Worm (Caenorhabditis elegans) whole organism, young adult: ENCODE data around the gene cpb-2.
A peak's percentile ranks its signal among the peaks of the same experiment; 100 is the strongest.

ENCODE experiments used
- D2030.7 ChIP-seq: fragments of 200-800 bp; sonication (Bioruptor generic); IDR thresholded peaks from 2 replicates; pipeline ENCODE4 v1.3.6; 2022; ENCODE audit warnings: missing genetic modification reagents, missing genetic modification characterization, missing compliant biosample characterization
- F10E7.11 ChIP-seq: sonication (generic microtip); optimal IDR thresholded peaks from 2 replicates; lab custom pipeline; 2017; ENCODE audit warnings: mild to moderate bottlenecking, missing genetic modification characterization, moderate library complexity, missing compliant biosample characterization
- F23B12.7 ChIP-seq: sonication (generic microtip); optimal IDR thresholded peaks from 2 replicates; lab custom pipeline; 2017; ENCODE audit warnings: missing genetic modification characterization, mild to moderate bottlenecking, missing compliant biosample characterization, antibody characterized with exemption, moderate library complexity; ENCODE audit not compliant: insufficient read depth
- F33H1.4 ChIP-seq: fragments of 200-800 bp; sonication (Bioruptor generic); IDR thresholded peaks from 2 replicates; pipeline ENCODE4 v1.3.6; 2022; ENCODE audit warnings: missing genetic modification reagents, missing genetic modification characterization, missing compliant biosample characterization
- F39B2.1 ChIP-seq: fragments of 200-800 bp; sonication (Bioruptor generic); IDR thresholded peaks from 2 replicates; pipeline ENCODE4 v1.3.6; 2022; ENCODE audit warnings: missing genetic modification reagents, missing genetic modification characterization, missing compliant biosample characterization
- Y56A3A.18 ChIP-seq: fragments of 200-800 bp; sonication (Bioruptor generic); IDR thresholded peaks from 2 replicates; pipeline ENCODE4 v1.3.6; 2022; ENCODE audit warnings: missing genetic modification reagents, missing genetic modification characterization, missing compliant biosample characterization
- Y95B8A.8 ChIP-seq: fragments of 200-800 bp; sonication (Bioruptor generic); IDR thresholded peaks from 2 replicates; pipeline ENCODE4 v1.3.6; 2022; ENCODE audit warnings: missing genetic modification reagents, missing genetic modification characterization, missing compliant biosample characterization
- atf-7 ChIP-seq: sonication (generic microtip); optimal IDR thresholded peaks from 2 replicates; lab custom pipeline; 2017; ENCODE audit warnings: mild to moderate bottlenecking, missing genetic modification characterization, missing compliant biosample characterization
- attf-3 ChIP-seq: fragments of 200-800 bp; sonication (Bioruptor generic); conservative IDR thresholded peaks from 2 replicates; pipeline ENCODE4 v1.3.6; 2022; ENCODE audit warnings: missing genetic modification reagents, missing genetic modification characterization, missing compliant biosample characterization
- bed-2 ChIP-seq: fragments of 200-800 bp; sonication (Bioruptor generic); IDR thresholded peaks from 2 replicates; pipeline ENCODE4 v1.3.6; 2022; ENCODE audit warnings: missing genetic modification reagents, missing genetic modification characterization, missing compliant biosample characterization
- ceh-91 ChIP-seq: fragments of 200-800 bp; sonication (Bioruptor generic); IDR thresholded peaks from 2 replicates; pipeline ENCODE4 v1.3.6; 2022; ENCODE audit warnings: missing genetic modification reagents, missing genetic modification characterization, missing compliant biosample characterization
- dpff-1 ChIP-seq: sonication (generic microtip); optimal IDR thresholded peaks from 2 replicates; lab custom pipeline; 2017; ENCODE audit warnings: mild to moderate bottlenecking, missing genetic modification characterization, missing compliant biosample characterization
- dpl-1 ChIP-seq: fragments of 150-350 bp; optimal IDR thresholded peaks from 2 replicates; lab custom pipeline; 2014; ENCODE audit warnings: missing biosample characterization, missing genetic modification reagents, missing genetic modification characterization
- efl-1 ChIP-seq: fragments of 150-350 bp; optimal IDR thresholded peaks from 2 replicates; lab custom pipeline; 2014; ENCODE audit warnings: missing biosample characterization, missing genetic modification reagents, missing genetic modification characterization
- egrh-3 ChIP-seq: fragments of 200-800 bp; sonication (Bioruptor generic); IDR thresholded peaks from 2 replicates; pipeline ENCODE4 v1.3.6; 2022; ENCODE audit warnings: missing genetic modification reagents, missing genetic modification characterization, missing compliant biosample characterization
- hlh-12 ChIP-seq: sonication (generic microtip); optimal IDR thresholded peaks from 2 replicates; lab custom pipeline; 2016; ENCODE audit warnings: missing genetic modification characterization, missing compliant biosample characterization
- hrde-1 ChIP-seq: sonication (generic microtip); optimal IDR thresholded peaks from 2 replicates; lab custom pipeline; 2016; ENCODE audit warnings: missing genetic modification characterization, mild to moderate bottlenecking, missing compliant biosample characterization, moderate library complexity, missing genotype, missing genetic modification reagents, borderline replicate concordance
- lin-35 ChIP-seq, 3 experiments: fragments of 150-350 bp in 2 of 3; sonication (generic microtip) in 1 of 3; optimal IDR thresholded peaks; 2 replicates each; lab custom pipeline; 2014 to 2018; ENCODE audit warnings: missing biosample characterization in 3 of 3, missing genetic modification characterization in 3 of 3, missing genetic modification reagents in 3 of 3
- lin-54 ChIP-seq: fragments of 200-800 bp; sonication (Bioruptor generic); optimal IDR thresholded peaks from 2 replicates; lab custom pipeline; 2018; ENCODE audit warnings: mild to moderate bottlenecking, missing genetic modification characterization, missing compliant biosample characterization
- lsl-1 ChIP-seq: fragments of 200-800 bp; sonication (Bioruptor generic); optimal IDR thresholded peaks from 2 replicates; lab custom pipeline; 2018; ENCODE audit warnings: mild to moderate bottlenecking, missing genetic modification characterization, moderate library complexity, missing compliant biosample characterization
- lsy-27 ChIP-seq: sonication (generic microtip); optimal IDR thresholded peaks from 2 replicates; lab custom pipeline; 2017; ENCODE audit warnings: missing genetic modification characterization, mild to moderate bottlenecking, missing compliant biosample characterization, antibody characterized with exemption, missing genotype, borderline replicate concordance; ENCODE audit not compliant: insufficient read depth
- madf-3 ChIP-seq: fragments of 200-800 bp; sonication (Bioruptor generic); IDR thresholded peaks from 2 replicates; pipeline ENCODE4 v1.3.6; 2022; ENCODE audit warnings: missing genetic modification reagents, missing genetic modification characterization, missing compliant biosample characterization
- madf-6 ChIP-seq: fragments of 200-800 bp; sonication (Bioruptor generic); IDR thresholded peaks from 2 replicates; pipeline ENCODE4 v1.3.6; 2022; ENCODE audit warnings: missing genetic modification reagents, missing genetic modification characterization, missing compliant biosample characterization
- madf-8 ChIP-seq: fragments of 200-800 bp; sonication (Bioruptor generic); conservative IDR thresholded peaks from 2 replicates; pipeline ENCODE4 v1.3.6; 2022; ENCODE audit warnings: missing genetic modification reagents, missing genetic modification characterization, missing compliant biosample characterization
- mxl-1 ChIP-seq: sonication (generic microtip); optimal IDR thresholded peaks from 2 replicates; lab custom pipeline; 2016; ENCODE audit warnings: missing genetic modification characterization, missing compliant biosample characterization
- nfya-2 ChIP-seq: fragments of 200-800 bp; sonication (Bioruptor generic); IDR thresholded peaks from 2 replicates; pipeline ENCODE4 v1.3.6; 2022; ENCODE audit warnings: missing genetic modification reagents, missing genetic modification characterization, missing compliant biosample characterization
- nhr-90 ChIP-seq: sonication (generic microtip); optimal IDR thresholded peaks from 2 replicates; lab custom pipeline; 2016; ENCODE audit warnings: missing genotype, mild to moderate bottlenecking, missing genetic modification characterization, missing compliant biosample characterization
- pha-4 ChIP-seq: fragments of 150-350 bp; sonication (generic microtip); optimal IDR thresholded peaks from 2 replicates; lab custom pipeline; 2014; ENCODE audit warnings: missing biosample characterization, missing genetic modification reagents, missing genetic modification characterization
- repo-1 ChIP-seq: sonication (generic microtip); optimal IDR thresholded peaks from 2 replicates; lab custom pipeline; 2017; ENCODE audit warnings: mild to moderate bottlenecking, missing genetic modification characterization, missing compliant biosample characterization
- rpc-1 ChIP-seq, 2 experiments: fragments of 150-350 bp in 1 of 2; sonication (generic microtip) in 1 of 2; optimal IDR thresholded peaks; 2 replicates each; lab custom pipeline; 2014 to 2018; ENCODE audit warnings: missing biosample characterization in 1 of 2, missing genetic modification characterization in 1 of 2, missing genetic modification reagents in 1 of 2, missing genotype in 1 of 2
- sdz-38 ChIP-seq: sonication (generic microtip); optimal IDR thresholded peaks from 2 replicates; lab custom pipeline; 2016; ENCODE audit warnings: missing genotype, missing genetic modification characterization, missing compliant biosample characterization
- snpc-1.1 ChIP-seq: sonication (generic microtip); optimal IDR thresholded peaks from 2 replicates; lab custom pipeline; 2017; ENCODE audit warnings: missing genetic modification characterization, mild to moderate bottlenecking, missing compliant biosample characterization, antibody characterized with exemption, moderate library complexity, missing genotype, missing genetic modification reagents; ENCODE audit not compliant: insufficient read depth
- snpc-3.4 ChIP-seq: sonication (generic microtip); optimal IDR thresholded peaks from 2 replicates; lab custom pipeline; 2017; ENCODE audit warnings: missing genetic modification characterization, mild to moderate bottlenecking, missing compliant biosample characterization, antibody characterized with exemption, moderate library complexity, missing genotype, missing genetic modification reagents
- unc-130 ChIP-seq: sonication (generic microtip); optimal IDR thresholded peaks from 2 replicates; lab custom pipeline; 2016; ENCODE audit warnings: missing genetic modification reagents, missing genetic modification characterization, missing compliant biosample characterization
- xnd-1 ChIP-seq: sonication (generic microtip); optimal IDR thresholded peaks from 2 replicates; lab custom pipeline; 2016; ENCODE audit warnings: missing genotype, missing genetic modification reagents, missing genetic modification characterization, missing compliant biosample characterization
- ztf-25 ChIP-seq: fragments of 200-800 bp; sonication (Bioruptor generic); IDR thresholded peaks from 2 replicates; pipeline ENCODE4 v1.3.6; 2022; ENCODE audit warnings: missing genetic modification reagents, missing genetic modification characterization, missing compliant biosample characterization

cpb-2 gene

DNA sequence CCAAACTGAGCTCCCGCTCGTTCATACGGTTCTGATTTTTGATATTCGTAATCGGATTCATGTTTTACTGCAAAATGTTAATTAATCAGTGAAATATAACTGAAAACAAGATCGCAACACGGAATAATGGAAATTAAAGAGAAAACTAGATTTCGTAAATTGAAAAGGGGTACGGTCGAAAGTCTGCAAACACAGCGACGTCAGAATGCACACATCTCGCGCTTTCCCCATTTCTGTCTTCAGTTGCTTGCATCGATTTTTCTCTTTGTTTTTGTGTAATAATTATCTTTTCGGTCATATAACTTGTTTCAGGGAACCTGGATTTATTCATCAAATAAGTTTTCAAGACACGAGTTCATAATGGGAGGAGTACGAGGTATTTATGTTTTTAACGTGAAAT lies 4.3 kb downstream of the cpb-2 start, which contains the start of the genes rbmx-2 and C30B5.2 (continued):
- TF ChIP-seq nfya-2 (GFP tag; lab: Robert Waterston, UW) (no peak), lsy-27 (tag; lab: Kevin White, UChicago) (peak; percentile 7), hlh-12 (tag; lab: Kevin White, UChicago) (no peak), sdz-38 (tag; lab: Kevin White, UChicago) (no peak), F39B2.1 (GFP tag; lab: Robert Waterston, UW) (no peak), Y95B8A.8 (no peak), attf-3 (no peak), ceh-91 (GFP tag; lab: Robert Waterston, UW) (no peak), pha-4 (tag; lab: Kevin White, UChicago) (no peak), bed-2 (GFP tag; lab: Robert Waterston, UW) (no peak), egrh-3 (GFP tag; lab: Robert Waterston, UW) (no peak), nhr-90 (no peak), F10E7.11 (tag; lab: Kevin White, UChicago) (no peak), rpc-1 (optimal IDR thresholded peaks at IDR 0.05; lab: Kevin White, UChicago) (no peak), rpc-1 (tag; optimal IDR thresholded peaks at IDR 0.05; lab: Kevin White, UChicago) (no peak), atf-7 (tag; lab: Kevin White, UChicago) (no peak), dpff-1 (tag; lab: Kevin White, UChicago) (no peak), hrde-1 (tag; lab: Kevin White, UChicago) (no peak), mxl-1 (tag; lab: Kevin White, UChicago) (no peak), unc-130 (GFP tag; lab: Kevin White, UChicago) (no peak), ztf-25 (GFP tag; lab: Robert Waterston, UW) (no peak), snpc-1.1 (tag; lab: Kevin White, UChicago) (no peak), snpc-3.4 (tag; lab: Kevin White, UChicago) (peak; percentile 20)

DNA sequence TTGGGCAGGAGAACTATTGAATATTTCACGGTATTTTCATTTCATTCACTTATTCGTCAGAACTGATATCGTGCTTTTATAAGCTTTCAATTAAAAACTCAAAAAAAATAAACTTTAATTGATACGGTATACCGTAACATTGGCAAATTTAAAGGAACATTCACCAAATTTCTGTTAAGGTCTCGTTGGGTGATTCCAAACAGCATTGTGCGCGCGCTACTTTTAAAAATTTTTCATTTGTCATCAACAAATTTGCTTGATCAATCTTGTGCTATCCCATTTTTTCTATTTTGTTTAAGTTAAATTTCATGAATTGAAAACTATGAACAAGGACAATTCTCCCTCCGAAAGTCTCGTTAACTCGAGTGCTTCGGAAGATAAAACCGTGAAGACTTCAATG lies 5.9 kb downstream of the cpb-2 start, which contains the start of gene szy-4:
Gene szy-4, plus strand, starts transcription at position 229 of the 400 bp plus-strand sequence.
- TF ChIP-seq lin-54 (GFP tag; lab: Kevin White, UChicago) (peak; percentile 54), madf-8 (GFP tag; lab: Robert Waterston, UW) (peak; percentile 71), Y56A3A.18 (GFP tag; lab: Robert Waterston, UW) (no peak), F23B12.7 (tag; lab: Kevin White, UChicago) (peak; percentile 54), unc-130 (GFP tag; lab: Kevin White, UChicago) (peak; percentile 2), efl-1 (peak; percentile 89), xnd-1 (tag; lab: Kevin White, UChicago) (peak; percentile 68), dpl-1 (GFP tag; lab: Kevin White, UChicago) (peak; percentile 62), rpc-1 (optimal IDR thresholded peaks at IDR 0.05; lab: Kevin White, UChicago) (no peak), rpc-1 (tag; optimal IDR thresholded peaks at IDR 0.05; lab: Kevin White, UChicago) (no peak), madf-3 (GFP tag; lab: Robert Waterston, UW) (0 out of 2 replicates have a peak, but pooled peaks have one; percentile 33), lsl-1 (GFP tag; lab: Kevin White, UChicago) (peak; percentile 86), D2030.7 (GFP tag; lab: Robert Waterston, UW) (peak; percentile 53), repo-1 (tag; lab: Kevin White, UChicago) (no peak), madf-6 (GFP tag; lab: Robert Waterston, UW) (peak; percentile 89), F33H1.4 (GFP tag; lab: Robert Waterston, UW) (peak; percentile 86), ceh-91 (GFP tag; lab: Robert Waterston, UW) (peak; percentile 40; the same call in 1 of the 2 replicates), lin-35 (GFP tag; optimal IDR thresholded peaks at IDR 0.05; lab: Kevin White, UChicago) (no peak)
- TF ChIP-seq, all 124 proteins: peak for 13
